Fruit fly (Drosophila melanogaster): ENCODE measurements around the gene CG31546.

The CG31546 gene

dm6 chr3R:5624115-5624878 lies 11.1 kb downstream of the CG31546 start, which contains the start of the genes Dph4, Spec2 and RpL13A (continued):
- TF ChIP-seq CG10654 (GFP tag; optimal IDR thresholded peaks at IDR 0.05): peak; percentile 86
- TF ChIP-seq CG11398 (GFP tag; optimal IDR thresholded peaks at IDR 0.05): peak; percentile 92
- no peak for TF ChIP-seq Optix (GFP tag; IDR thresholded peaks at IDR 0.05)
- TF ChIP-seq B-H1 (GFP tag; IDR thresholded peaks at IDR 0.05): no peak
- no peak for TF ChIP-seq CG6791 (GFP tag; IDR thresholded peaks at IDR 0.05; ENCODE audit: partially characterized antibody)
- TF ChIP-seq Chrac-16 (GFP tag; optimal IDR thresholded peaks at IDR 0.05): peak; percentile 57
- no peak for TF ChIP-seq prd (optimal IDR thresholded peaks at IDR 0.05)
- TF ChIP-seq prd (GFP tag; IDR thresholded peaks at IDR 0.05): no peak
- TF ChIP-seq CG9437 (GFP tag; optimal IDR thresholded peaks at IDR 0.05): peak; percentile 82
- peak; percentile 92 for TF ChIP-seq shn (GFP tag; optimal IDR thresholded peaks at IDR 0.05)
- TF ChIP-seq CG14667 (GFP tag; IDR thresholded peaks at IDR 0.05): no peak
- no peak for TF ChIP-seq jigr1 (GFP tag; IDR thresholded peaks at IDR 0.05)
- peak; percentile 82 for TF ChIP-seq bigmax (GFP tag; optimal IDR thresholded peaks at IDR 0.05)
- peak; percentile 96 for TF ChIP-seq Fer1 (GFP tag; optimal IDR thresholded peaks at IDR 0.05)
- peak; percentile 81 for TF ChIP-seq CG2678 (tag; optimal IDR thresholded peaks at IDR 0.05)
- TF ChIP-seq Kr (GFP tag; optimal IDR thresholded peaks at IDR 0.05): peak; percentile 86
- peak; percentile 87 for TF ChIP-seq CG3838 (GFP tag; optimal IDR thresholded peaks at IDR 0.05)
- TF ChIP-seq CG43689 (GFP tag; IDR thresholded peaks at IDR 0.05): no peak
- TF ChIP-seq CG2875 (GFP tag; optimal IDR thresholded peaks at IDR 0.05): peak; percentile 92
- TF ChIP-seq Lhr (GFP tag; optimal IDR thresholded peaks at IDR 0.05): peak; percentile 97
- TF ChIP-seq zf30C (GFP tag; optimal IDR thresholded peaks at IDR 0.05): peak; percentile 59
- TF ChIP-seq CG14965 (GFP tag; optimal IDR thresholded peaks at IDR 0.05; ENCODE audit: borderline replicate concordance): peak; percentile 83
- TF ChIP-seq CG10321 (GFP tag; IDR thresholded peaks at IDR 0.05): no peak
- TF ChIP-seq tx (GFP tag; optimal IDR thresholded peaks at IDR 0.05): peak; percentile 52
- TF ChIP-seq CG17568 (GFP tag; optimal IDR thresholded peaks at IDR 0.05): peak; percentile 88
- TF ChIP-seq NC2β (GFP tag; optimal IDR thresholded peaks at IDR 0.05): peak; percentile 99
- TF ChIP-seq Usf (GFP tag; optimal IDR thresholded peaks at IDR 0.05): peak; percentile 90
- TF ChIP-seq CG31365 (tag; optimal IDR thresholded peaks at IDR 0.05): peak; percentile 87
- no peak for TF ChIP-seq CG17612 (GFP tag; IDR thresholded peaks at IDR 0.05)
- TF ChIP-seq Bteb2 (GFP tag; optimal IDR thresholded peaks at IDR 0.05): peak; percentile 92
- peak; percentile 91 for TF ChIP-seq gro (GFP tag; optimal IDR thresholded peaks at IDR 0.05)
- TF ChIP-seq CG6813 (GFP tag; optimal IDR thresholded peaks at IDR 0.05): peak; percentile 95
- TF ChIP-seq CG17829 (tag; optimal IDR thresholded peaks at IDR 0.05): peak; percentile 91
- TF ChIP-seq ftz-f1 (GFP tag; optimal IDR thresholded peaks at IDR 0.05): peak; percentile 74
- peak; percentile 88 for TF ChIP-seq CG1792 (GFP tag; optimal IDR thresholded peaks at IDR 0.05)
- no peak for TF ChIP-seq CG4360 (GFP tag; IDR thresholded peaks at IDR 0.05)
- peak; percentile 84 for TF ChIP-seq dmrt11E (tag; optimal IDR thresholded peaks at IDR 0.05)
- TF ChIP-seq Xbp1 (GFP tag; optimal IDR thresholded peaks at IDR 0.05): peak; percentile 89
- TF ChIP-seq Lim3 (GFP tag; IDR thresholded peaks at IDR 0.05): no peak
- peak; percentile 97 for TF ChIP-seq Meics (GFP tag; optimal IDR thresholded peaks at IDR 0.05)
- peak; percentile 88 for TF ChIP-seq gcm2 (GFP tag; optimal IDR thresholded peaks at IDR 0.05)
- TF ChIP-seq CG4424 (GFP tag; optimal IDR thresholded peaks at IDR 0.05): peak; percentile 90
- no peak for TF ChIP-seq ap (GFP tag; IDR thresholded peaks at IDR 0.05)
- TF ChIP-seq CG2129 (GFP tag; IDR thresholded peaks at IDR 0.05; ENCODE audit: partially characterized antibody): no peak
- no peak for TF ChIP-seq aop (GFP tag; IDR thresholded peaks at IDR 0.05)
- TF ChIP-seq TFAM (GFP tag; optimal IDR thresholded peaks at IDR 0.05): peak; percentile 83
- peak; percentile 54 for TF ChIP-seq pnt (GFP tag; optimal IDR thresholded peaks at IDR 0.05)
- peak; percentile 84 for TF ChIP-seq CG7556 (GFP tag; optimal IDR thresholded peaks at IDR 0.05)
- TF ChIP-seq fd96Cb (tag; optimal IDR thresholded peaks at IDR 0.05): peak; percentile 69
- TF ChIP-seq CG6683 (GFP tag; optimal IDR thresholded peaks at IDR 0.05): peak; percentile 89
